Fruit fly (Drosophila melanogaster) whole organism, embryonic: ENCODE data around the gene rtv.

ENCODE experiments used
- Aef1 ChIP-seq: fragments of 200-800 bp; sonication (Bioruptor generic); IDR thresholded peaks from 3 replicates; pipeline ENCODE4 v1.3.6; 2022; ENCODE audit warnings: missing biosample characterization, missing genetic modification characterization
- BtbVII ChIP-seq: fragments of 200-800 bp; sonication (Bioruptor generic); optimal IDR thresholded peaks from 3 replicates; lab custom pipeline; 2017; ENCODE audit warnings: missing biosample characterization, mild to moderate bottlenecking, missing genetic modification characterization
- CG10366 ChIP-seq: fragments of 200-800 bp; sonication (Bioruptor generic); IDR thresholded peaks from 2 replicates; pipeline ENCODE4 v1.3.6; 2022; ENCODE audit warnings: missing biosample characterization, missing genetic modification characterization
- CG10431 ChIP-seq: fragments of 200-800 bp; sonication (Bioruptor generic); optimal IDR thresholded peaks from 3 replicates; lab custom pipeline; 2018; ENCODE audit warnings: missing biosample characterization, mild to moderate bottlenecking, missing genetic modification characterization
- CG11504 ChIP-seq: fragments of 200-800 bp; sonication (Bioruptor generic); optimal IDR thresholded peaks from 3 replicates; lab custom pipeline; 2019; ENCODE audit warnings: missing biosample characterization, mild to moderate bottlenecking, missing genetic modification characterization, moderate library complexity
- CG14710 ChIP-seq: fragments of 200-800 bp; sonication (Bioruptor generic); optimal IDR thresholded peaks from 3 replicates; lab custom pipeline; 2019; ENCODE audit warnings: missing biosample characterization, mild to moderate bottlenecking, missing genetic modification characterization, moderate library complexity
- CG14860 ChIP-seq: fragments of 200-800 bp; sonication (Bioruptor generic); IDR thresholded peaks from 3 replicates; pipeline ENCODE4 v1.3.6; 2022; ENCODE audit warnings: missing biosample characterization, missing genetic modification characterization; ENCODE audit not compliant: partially characterized antibody
- CG15696 ChIP-seq: fragments of 200-800 bp; sonication (Bioruptor generic); optimal IDR thresholded peaks from 2 replicates; lab custom pipeline; 2019; ENCODE audit warnings: missing biosample characterization, mild to moderate bottlenecking, missing genetic modification characterization, moderate library complexity
- CG17328 ChIP-seq: fragments of 200-800 bp; sonication (Bioruptor generic); IDR thresholded peaks from 2 replicates; pipeline ENCODE4 v1.3.6; 2022; ENCODE audit warnings: missing biosample characterization, missing genetic modification characterization
- CG2120 ChIP-seq: fragments of 200-800 bp; sonication (Bioruptor generic); optimal IDR thresholded peaks from 3 replicates; lab custom pipeline; 2016; ENCODE audit warnings: missing biosample characterization, missing genetic modification characterization
- CG2678 ChIP-seq: fragments of 200-800 bp; sonication (Bioruptor generic); optimal IDR thresholded peaks from 3 replicates; lab custom pipeline; 2019; ENCODE audit warnings: missing biosample characterization, mild to moderate bottlenecking, missing genetic modification characterization, moderate library complexity
- CG4404 ChIP-seq: fragments of 200-800 bp; sonication (Bioruptor generic); IDR thresholded peaks from 2 replicates; pipeline ENCODE4 v1.3.6; 2022; ENCODE audit warnings: missing biosample characterization, missing genetic modification characterization
- CG4617 ChIP-seq: fragments of 200-800 bp; sonication (Bioruptor generic); optimal IDR thresholded peaks from 3 replicates; lab custom pipeline; 2016; ENCODE audit warnings: missing biosample characterization, missing genetic modification characterization, borderline replicate concordance
- CG4730 ChIP-seq: fragments of 200-800 bp; sonication (Bioruptor generic); IDR thresholded peaks from 2 replicates; pipeline ENCODE4 v1.3.6; 2022; ENCODE audit warnings: missing biosample characterization, missing genetic modification characterization
- CG7556 ChIP-seq: fragments of 200-800 bp; sonication (Bioruptor generic); optimal IDR thresholded peaks from 2 replicates; lab custom pipeline; 2017; ENCODE audit warnings: missing biosample characterization, mild to moderate bottlenecking, missing genetic modification characterization
- CG7786 ChIP-seq: fragments of 200-800 bp; sonication (Bioruptor generic); optimal IDR thresholded peaks from 2 replicates; lab custom pipeline; 2016; ENCODE audit warnings: missing biosample characterization, missing genetic modification characterization
- CTCF ChIP-seq: fragments of 200-800 bp; sonication (Bioruptor generic); optimal IDR thresholded peaks from 2 replicates; lab custom pipeline; 2017; ENCODE audit warnings: missing biosample characterization, mild to moderate bottlenecking, missing genetic modification characterization, moderate library complexity
- ERR ChIP-seq: fragments of 200-800 bp; sonication (Bioruptor generic); optimal IDR thresholded peaks from 2 replicates; lab custom pipeline; 2016; ENCODE audit warnings: missing biosample characterization, missing genetic modification characterization
- Fer1 ChIP-seq: fragments of 200-800 bp; sonication (Bioruptor generic); optimal IDR thresholded peaks from 2 replicates; lab custom pipeline; 2017; ENCODE audit warnings: missing biosample characterization, mild to moderate bottlenecking, missing genetic modification characterization
- Hmx ChIP-seq: fragments of 200-800 bp; sonication (Bioruptor generic); optimal IDR thresholded peaks from 2 replicates; lab custom pipeline; 2016; ENCODE audit warnings: missing biosample characterization, missing genetic modification characterization
- Hr3 ChIP-seq: fragments of 200-800 bp; sonication (Bioruptor generic); optimal IDR thresholded peaks from 3 replicates; lab custom pipeline; 2016; ENCODE audit warnings: missing biosample characterization, missing genetic modification characterization
- Pdp1 ChIP-seq, 2 experiments: fragments of 200-800 bp; sonication (Bioruptor generic); optimal IDR thresholded peaks; 3 replicates each; lab custom pipeline; 2016; ENCODE audit warnings: missing biosample characterization in 2 of 2, missing genetic modification characterization in 2 of 2, mild to moderate bottlenecking in 1 of 2, moderate library complexity in 1 of 2
- Rfx ChIP-seq: fragments of 200-800 bp; sonication (Bioruptor generic); IDR thresholded peaks from 2 replicates; pipeline ENCODE4 v1.3.6; 2022; ENCODE audit warnings: missing biosample characterization, missing genetic modification characterization
- Sry-β ChIP-seq: fragments of 200-800 bp; sonication (Bioruptor generic); optimal IDR thresholded peaks from 2 replicates; lab custom pipeline; 2018; ENCODE audit warnings: missing biosample characterization, mild to moderate bottlenecking, missing genetic modification characterization, moderate library complexity
- Usf ChIP-seq: fragments of 200-800 bp; sonication (Bioruptor generic); optimal IDR thresholded peaks from 2 replicates; lab custom pipeline; 2017; ENCODE audit warnings: missing genotype, missing biosample characterization, missing genetic modification characterization
- Xbp1 ChIP-seq: fragments of 200-800 bp; sonication (Bioruptor generic); optimal IDR thresholded peaks from 3 replicates; lab custom pipeline; 2016; ENCODE audit warnings: missing biosample characterization, mild to moderate bottlenecking, missing genetic modification characterization
- ac ChIP-seq: fragments of 200-800 bp; sonication (Bioruptor generic); optimal IDR thresholded peaks from 3 replicates; lab custom pipeline; 2017; ENCODE audit warnings: missing biosample characterization, mild to moderate bottlenecking, missing genetic modification characterization
- ato ChIP-seq: fragments of 200-800 bp; sonication (Bioruptor generic); IDR thresholded peaks from 2 replicates; pipeline ENCODE4 v1.3.6; 2022; ENCODE audit warnings: missing biosample characterization, missing genetic modification characterization; ENCODE audit not compliant: partially characterized antibody
- dpn ChIP-seq, 2 experiments: fragments of 200-800 bp; sonication (Bioruptor generic); optimal IDR thresholded peaks; 3 replicates each; lab custom pipeline; 2016; ENCODE audit warnings: missing biosample characterization in 2 of 2, missing genetic modification characterization in 2 of 2
- dysf ChIP-seq: fragments of 200-800 bp; sonication (Bioruptor generic); IDR thresholded peaks from 3 replicates; pipeline ENCODE4 v1.3.6; 2022; ENCODE audit warnings: missing biosample characterization, missing genetic modification characterization
- ewg ChIP-seq: fragments of 200-800 bp; sonication (Bioruptor generic); optimal IDR thresholded peaks from 3 replicates; lab custom pipeline; 2017; ENCODE audit warnings: mild to moderate bottlenecking, missing biosample characterization, missing genetic modification reagents, missing genetic modification characterization
- fd96Cb ChIP-seq: fragments of 200-800 bp; sonication (Bioruptor generic); optimal IDR thresholded peaks from 2 replicates; lab custom pipeline; 2018; ENCODE audit warnings: missing biosample characterization, mild to moderate bottlenecking, missing genetic modification characterization, moderate library complexity
- gem ChIP-seq: fragments of 200-800 bp; sonication (Bioruptor generic); optimal IDR thresholded peaks from 2 replicates; lab custom pipeline; 2019; ENCODE audit warnings: missing biosample characterization, mild to moderate bottlenecking, missing genetic modification characterization, moderate library complexity
- gsb-n ChIP-seq: fragments of 200-800 bp; sonication (Bioruptor generic); optimal IDR thresholded peaks from 3 replicates; lab custom pipeline; 2018; ENCODE audit warnings: missing biosample characterization, mild to moderate bottlenecking, missing genetic modification characterization
- hb ChIP-seq: fragments of 200-800 bp; sonication (Bioruptor generic); IDR thresholded peaks from 3 replicates; pipeline ENCODE4 v1.3.6; 2022; ENCODE audit warnings: missing biosample characterization, missing genetic modification characterization; ENCODE audit not compliant: partially characterized antibody
- jigr1 ChIP-seq: fragments of 200-800 bp; sonication (Bioruptor generic); IDR thresholded peaks from 3 replicates; pipeline ENCODE4 v1.3.6; 2022; ENCODE audit warnings: missing biosample characterization, missing genetic modification characterization
- klu ChIP-seq: fragments of 200-800 bp; sonication (Bioruptor generic); IDR thresholded peaks from 2 replicates; pipeline ENCODE4 v1.3.6; 2022; ENCODE audit warnings: missing biosample characterization, missing genetic modification characterization
- maf-S ChIP-seq: fragments of 200-800 bp; sonication (Bioruptor generic); optimal IDR thresholded peaks from 2 replicates; lab custom pipeline; 2016; ENCODE audit warnings: missing biosample characterization, missing genetic modification characterization
- nmo ChIP-seq: fragments of 200-800 bp; sonication (Bioruptor generic); optimal IDR thresholded peaks from 2 replicates; lab custom pipeline; 2018; ENCODE audit warnings: missing biosample characterization, mild to moderate bottlenecking, missing genetic modification characterization, moderate library complexity
- pb ChIP-seq: fragments of 200-800 bp; sonication (Bioruptor generic); optimal IDR thresholded peaks from 3 replicates; lab custom pipeline; 2016; ENCODE audit warnings: missing biosample characterization, missing genetic modification characterization
- peb ChIP-seq: fragments of 200-800 bp; sonication (Bioruptor generic); IDR thresholded peaks from 2 replicates; pipeline ENCODE4 v1.3.6; 2022; ENCODE audit warnings: missing biosample characterization, missing genetic modification characterization
- prd ChIP-seq, 3 experiments: fragments of >200 bp in 2 of 3; fragments of 200-800 bp in 1 of 3; sonication (Bioruptor generic) in 1 of 3; optimal IDR thresholded peaks in 2 of 3; IDR thresholded peaks in 1 of 3; 2 replicates in 2 of 3; 3 replicates in 1 of 3; pipeline versions ENCODE4 v1.3.6 to Lab custom; 2017 to 2022; ENCODE audit warnings: missing biosample characterization in 1 of 3, missing genetic modification characterization in 1 of 3
- rib ChIP-seq: fragments of 200-800 bp; sonication (Bioruptor generic); IDR thresholded peaks from 2 replicates; pipeline ENCODE4 v1.3.6; 2022; ENCODE audit warnings: missing biosample characterization, missing genetic modification characterization
- sisA ChIP-seq: fragments of 200-800 bp; sonication (Bioruptor generic); IDR thresholded peaks from 2 replicates; pipeline ENCODE4 v1.3.6; 2022; ENCODE audit warnings: missing biosample characterization, missing genetic modification characterization
- sob ChIP-seq: fragments of 200-800 bp; sonication (Bioruptor generic); IDR thresholded peaks from 2 replicates; pipeline ENCODE4 v1.3.6; 2022; ENCODE audit warnings: missing biosample characterization, missing genetic modification characterization
- tna ChIP-seq: fragments of 200-800 bp; sonication (Bioruptor generic); IDR thresholded peaks from 2 replicates; pipeline ENCODE4 v1.3.6; 2022; ENCODE audit warnings: missing biosample characterization, missing genetic modification characterization; ENCODE audit not compliant: partially characterized antibody
- tup ChIP-seq: fragments of 200-800 bp; sonication (Bioruptor generic); optimal IDR thresholded peaks from 2 replicates; lab custom pipeline; 2016; ENCODE audit warnings: missing biosample characterization, mild to moderate bottlenecking, missing genetic modification characterization, moderate library complexity
- unpg ChIP-seq: fragments of 200-800 bp; sonication (Bioruptor generic); optimal IDR thresholded peaks from 3 replicates; lab custom pipeline; 2018; ENCODE audit warnings: missing biosample characterization, mild to moderate bottlenecking, missing genetic modification characterization, moderate library complexity
- usp ChIP-seq: fragments of >200 bp; optimal IDR thresholded peaks from 2 replicates; lab custom pipeline; 2017; ENCODE audit warnings: missing biosample characterization, missing genetic modification characterization

The rtv gene

dm6 chrX:11146598-11147176, 7.1 kb downstream of the rtv start (continued):
- TF ChIP-seq sob (GFP tag; lab: Robert Waterston, UW) (peak; percentile 13; the same call in 1 of the 2 replicates), fd96Cb (tag; lab: Kevin White, UChicago) (peak; percentile 13), rib (GFP tag; lab: Robert Waterston, UW) (no peak), sisA (GFP tag; lab: Robert Waterston, UW) (0 out of 2 replicates have a peak, but pooled peaks have one; percentile 32), jigr1 (GFP tag; lab: Robert Waterston, UW) (no peak), unpg (GFP tag; lab: Kevin White, UChicago) (peak; percentile 21), CG2120 (GFP tag; lab: Kevin White, UChicago) (no peak), Usf (GFP tag; lab: Kevin White, UChicago) (no peak), gem (tag; lab: Kevin White, UChicago) (peak; percentile 44), Fer1 (GFP tag; lab: Kevin White, UChicago) (peak; percentile 34), Rfx (0 out of 2 replicates have a peak, but pooled peaks have one; percentile 26), nmo (GFP tag; lab: Kevin White, UChicago) (peak; percentile 39), CG14860 (GFP tag; lab: Robert Waterston, UW) (no peak), peb (GFP tag; lab: Robert Waterston, UW) (no peak), CG10431 (GFP tag; lab: Kevin White, UChicago) (no peak), CG2678 (tag; lab: Kevin White, UChicago) (peak; percentile 54), hb (GFP tag; lab: Robert Waterston, UW) (no peak), usp (GFP tag; lab: Kevin White, UChicago) (no peak), CG4617 (GFP tag; lab: Kevin White, UChicago) (no peak), CG11504 (no peak), ERR (no peak), Sry-β (GFP tag; lab: Kevin White, UChicago) (no peak), CG15696 (tag; lab: Kevin White, UChicago) (peak; percentile 46), maf-S (no peak), CG14710 (tag; lab: Kevin White, UChicago) (peak; percentile 16), Hr3 (GFP tag; lab: Kevin White, UChicago) (no peak), CG17328 (GFP tag; lab: Robert Waterston, UW) (0 out of 2 replicates have a peak, but pooled peaks have one; percentile 14), klu (GFP tag; lab: Robert Waterston, UW) (no peak), CG4404 (peak; percentile 35), CG4730 (0 out of 2 replicates have a peak, but pooled peaks have one; percentile 5), Hmx (GFP tag; lab: Kevin White, UChicago) (no peak), CTCF (GFP tag; lab: Kevin White, UChicago) (no peak), CG7786 (GFP tag; lab: Kevin White, UChicago) (peak; percentile 3), dysf (GFP tag; lab: Robert Waterston, UW) (peak; percentile 47; the same call in 1 of the 3 replicates), prd (optimal IDR thresholded peaks at IDR 0.05; lab: Kevin White, UChicago) (no peak), prd (GFP tag; IDR thresholded peaks at IDR 0.05; lab: Robert Waterston, UW) (peak; percentile 44; the same call in 1 of the 3 replicates), CG10366 (GFP tag; lab: Robert Waterston, UW) (peak; percentile 36; the same call in 1 of the 2 replicates), BtbVII (GFP tag; lab: Kevin White, UChicago) (no peak), Aef1 (GFP tag; lab: Robert Waterston, UW) (no peak), tna (no peak), tup (GFP tag; lab: Kevin White, UChicago) (no peak), Pdp1 (GFP tag; optimal IDR thresholded peaks at IDR 0.05; lab: Kevin White, UChicago) (peak in 1 of 2 experiments; percentile 14), ewg (GFP tag; lab: Kevin White, UChicago) (no peak), pb (peak; percentile 3), gsb-n (tag; lab: Kevin White, UChicago) (no peak), ac (GFP tag; lab: Kevin White, UChicago) (peak; percentile 69), Xbp1 (GFP tag; lab: Kevin White, UChicago) (peak; percentile 25), CG7556 (GFP tag; lab: Kevin White, UChicago) (no peak), ato (GFP tag; lab: Robert Waterston, UW) (no peak), dpn (GFP tag; optimal IDR thresholded peaks at IDR 0.05; lab: Kevin White, UChicago) (no peak)
